Fruit fly (Drosophila melanogaster) whole organism, pupa: ENCODE measurements around the gene CG44385.

ENCODE experiments used
- CG12605 ChIP-seq: fragments of 200-800 bp; sonication (Bioruptor generic); IDR thresholded peaks from 2 replicates; pipeline ENCODE4 v1.3.6; 2022; ENCODE audit warnings: missing biosample characterization, missing genetic modification characterization
- CG32121 ChIP-seq: fragments of 200-800 bp; sonication (Bioruptor generic); IDR thresholded peaks from 2 replicates; pipeline ENCODE4 v1.3.6; 2022; ENCODE audit warnings: missing biosample characterization, missing genetic modification characterization
- CG4496 ChIP-seq: fragments of 200-800 bp; sonication (Bioruptor generic); IDR thresholded peaks from 3 replicates; pipeline ENCODE4 v1.3.6; 2022; ENCODE audit warnings: missing biosample characterization, missing genetic modification characterization
- CG8159 ChIP-seq: fragments of 200-800 bp; sonication (Bioruptor generic); optimal IDR thresholded peaks from 3 replicates; lab custom pipeline; 2018; ENCODE audit warnings: missing biosample characterization, mild to moderate bottlenecking, missing genetic modification characterization, moderate library complexity
- CG8301 ChIP-seq: fragments of 200-800 bp; sonication (Bioruptor generic); optimal IDR thresholded peaks from 2 replicates; lab custom pipeline; 2018; ENCODE audit warnings: missing biosample characterization, mild to moderate bottlenecking, missing genetic modification characterization
- CG9948 ChIP-seq: fragments of 200-800 bp; sonication (Bioruptor generic); optimal IDR thresholded peaks from 2 replicates; lab custom pipeline; 2018; ENCODE audit warnings: missing biosample characterization, mild to moderate bottlenecking, missing genetic modification characterization, moderate library complexity
- D1 ChIP-seq: fragments of 200-800 bp; sonication (Bioruptor generic); optimal IDR thresholded peaks from 2 replicates; lab custom pipeline; 2018; ENCODE audit warnings: missing biosample characterization, mild to moderate bottlenecking, missing genetic modification characterization, moderate library complexity
- EcR ChIP-seq: fragments of 200-800 bp; sonication (Bioruptor generic); optimal IDR thresholded peaks from 3 replicates; lab custom pipeline; 2019; ENCODE audit warnings: missing biosample characterization, missing genetic modification characterization, mild to moderate bottlenecking, moderate library complexity, missing genetic modification reagents
- Ets98B ChIP-seq: fragments of 200-800 bp; sonication (Bioruptor generic); IDR thresholded peaks from 2 replicates; pipeline ENCODE4 v1.3.6; 2022; ENCODE audit warnings: missing biosample characterization, missing genetic modification characterization
- Pif1B ChIP-seq: fragments of 200-800 bp; sonication (Bioruptor generic); optimal IDR thresholded peaks from 3 replicates; lab custom pipeline; 2016; ENCODE audit warnings: missing biosample characterization, missing genetic modification characterization
- fd96Ca ChIP-seq: fragments of 200-800 bp; sonication (Bioruptor generic); IDR thresholded peaks from 3 replicates; pipeline ENCODE4 v1.3.6; 2022; ENCODE audit warnings: missing biosample characterization, missing genetic modification characterization
- gl ChIP-seq: fragments of 200-800 bp; sonication (Bioruptor generic); optimal IDR thresholded peaks from 2 replicates; lab custom pipeline; 2018; ENCODE audit warnings: missing biosample characterization, mild to moderate bottlenecking, missing genetic modification characterization

- TF ChIP-seq gl (tag; lab: Kevin White, UChicago) (no peak), D1 (tag; lab: Kevin White, UChicago) (no peak), CG9948 (tag; lab: Kevin White, UChicago) (no peak), CG12605 (GFP tag; lab: Robert Waterston, UW) (no peak), Ets98B (GFP tag; lab: Robert Waterston, UW) (no peak), CG8301 (tag; lab: Kevin White, UChicago) (no peak), EcR (no peak), fd96Ca (GFP tag; lab: Robert Waterston, UW) (no peak), CG8159 (tag; lab: Kevin White, UChicago) (no peak), CG32121 (GFP tag; lab: Robert Waterston, UW) (no peak), Pif1B (GFP tag; lab: Kevin White, UChicago) (no peak), CG4496 (GFP tag; lab: Robert Waterston, UW) (no peak)
Measured at dm6 chrX:11092201-11092600, 40.0 kb downstream of the CG44385 start, which contains the start of gene CG2061.
